Fruit fly (Drosophila melanogaster) whole organism, embryonic: ENCODE measurements around the gene barc.
A peak's percentile ranks its signal among the peaks of the same experiment; 100 is the strongest.

Source experiments
- BtbVII ChIP-seq: fragments of 200-800 bp; sonication (Bioruptor generic); optimal IDR thresholded peaks from 3 replicates; lab custom pipeline; 2017; ENCODE audit warnings: missing biosample characterization, mild to moderate bottlenecking, missing genetic modification characterization
- CG10543 ChIP-seq: fragments of 200-800 bp; sonication (Bioruptor generic); optimal IDR thresholded peaks from 3 replicates; lab custom pipeline; 2017; ENCODE audit warnings: missing biosample characterization, mild to moderate bottlenecking, missing genetic modification characterization, moderate library complexity
- CG10959 ChIP-seq: fragments of 200-800 bp; sonication (Bioruptor generic); IDR thresholded peaks from 2 replicates; pipeline ENCODE4 v1.3.6; 2022; ENCODE audit warnings: missing biosample characterization, missing genetic modification characterization
- CG12104 ChIP-seq: fragments of 200-800 bp; sonication (Bioruptor generic); optimal IDR thresholded peaks from 3 replicates; lab custom pipeline; 2016; ENCODE audit warnings: missing biosample characterization, missing genetic modification characterization
- CG13775 ChIP-seq: fragments of 200-800 bp; sonication (Bioruptor generic); optimal IDR thresholded peaks from 3 replicates; lab custom pipeline; 2017; ENCODE audit warnings: missing biosample characterization, mild to moderate bottlenecking, missing genetic modification characterization
- CG15011 ChIP-seq: fragments of 200-800 bp; sonication (Bioruptor generic); optimal IDR thresholded peaks from 3 replicates; lab custom pipeline; 2018; ENCODE audit warnings: missing biosample characterization, mild to moderate bottlenecking, missing genetic modification characterization
- CG1602 ChIP-seq: fragments of 200-800 bp; sonication (Bioruptor generic); optimal IDR thresholded peaks from 3 replicates; lab custom pipeline; 2016; ENCODE audit warnings: missing biosample characterization, missing genetic modification characterization
- CG1647 ChIP-seq: fragments of 200-800 bp; sonication (Bioruptor generic); optimal IDR thresholded peaks from 3 replicates; lab custom pipeline; 2016; ENCODE audit warnings: missing biosample characterization, missing genetic modification characterization
- CG17361 ChIP-seq: fragments of 200-800 bp; sonication (Bioruptor generic); IDR thresholded peaks from 3 replicates; pipeline ENCODE4 v1.3.6; 2022; ENCODE audit warnings: missing biosample characterization, missing genetic modification characterization
- CG17385 ChIP-seq: fragments of 200-800 bp; sonication (Bioruptor generic); optimal IDR thresholded peaks from 3 replicates; lab custom pipeline; 2018; ENCODE audit warnings: missing biosample characterization, mild to moderate bottlenecking, missing genetic modification characterization
- CG3163 ChIP-seq: fragments of 200-800 bp; sonication (Bioruptor generic); optimal IDR thresholded peaks from 3 replicates; lab custom pipeline; 2016; ENCODE audit warnings: missing biosample characterization, missing genetic modification characterization
- CG4328 ChIP-seq: fragments of 200-800 bp; sonication (Bioruptor generic); optimal IDR thresholded peaks from 3 replicates; lab custom pipeline; 2017; ENCODE audit warnings: missing biosample characterization, missing genetic modification reagents, missing genetic modification characterization
- CG9727 ChIP-seq: fragments of 200-800 bp; sonication (Bioruptor generic); optimal IDR thresholded peaks from 3 replicates; lab custom pipeline; 2017; ENCODE audit warnings: missing biosample characterization, mild to moderate bottlenecking, missing genetic modification characterization
- D19B ChIP-seq: fragments of 200-800 bp; sonication (Bioruptor generic); optimal IDR thresholded peaks from 2 replicates; lab custom pipeline; 2017; ENCODE audit warnings: missing biosample characterization, mild to moderate bottlenecking, missing genetic modification characterization
- Doc3 ChIP-seq: fragments of 200-800 bp; sonication (Bioruptor generic); IDR thresholded peaks from 3 replicates; pipeline ENCODE4 v1.3.6; 2022; ENCODE audit warnings: missing biosample characterization, missing genetic modification characterization; ENCODE audit not compliant: partially characterized antibody
- Drgx ChIP-seq: fragments of 200-800 bp; sonication (Bioruptor generic); IDR thresholded peaks from 2 replicates; pipeline ENCODE4 v1.3.6; 2022; ENCODE audit warnings: missing biosample characterization, missing genetic modification characterization
- ERR ChIP-seq: fragments of 200-800 bp; sonication (Bioruptor generic); optimal IDR thresholded peaks from 2 replicates; lab custom pipeline; 2016; ENCODE audit warnings: missing biosample characterization, missing genetic modification characterization
- Eip74EF ChIP-seq, 2 experiments: fragments of 200-800 bp in 1 of 2; fragments of >200 bp in 1 of 2; sonication (Bioruptor generic) in 1 of 2; optimal IDR thresholded peaks; 2 replicates each; lab custom pipeline; 2017 to 2019; ENCODE audit warnings: missing biosample characterization in 2 of 2, missing genetic modification characterization in 2 of 2, mild to moderate bottlenecking in 1 of 2, moderate library complexity in 1 of 2
- Hr3 ChIP-seq: fragments of 200-800 bp; sonication (Bioruptor generic); optimal IDR thresholded peaks from 3 replicates; lab custom pipeline; 2016; ENCODE audit warnings: missing biosample characterization, missing genetic modification characterization
- Hr78 ChIP-seq, 2 experiments: fragments of 200-800 bp in 1 of 2; fragments of >200 bp in 1 of 2; sonication (Bioruptor generic) in 1 of 2; optimal IDR thresholded peaks; 2 replicates each; lab custom pipeline; 2017 to 2019; ENCODE audit warnings: missing biosample characterization in 2 of 2, missing genetic modification characterization in 2 of 2, mild to moderate bottlenecking in 1 of 2, moderate library complexity in 1 of 2
- MTF-1 ChIP-seq: fragments of 200-800 bp; sonication (Bioruptor generic); optimal IDR thresholded peaks from 2 replicates; lab custom pipeline; 2018; ENCODE audit warnings: missing biosample characterization, mild to moderate bottlenecking, missing genetic modification characterization, borderline replicate concordance
- Med ChIP-seq: fragments of 200-800 bp; sonication (Bioruptor generic); peaks from one replicate; lab custom pipeline; 2016; ENCODE audit warnings: missing biosample characterization, missing genetic modification characterization, mild to moderate bottlenecking, inconsistent platforms, moderate library complexity
- Meics ChIP-seq: fragments of 200-800 bp; sonication (Bioruptor generic); optimal IDR thresholded peaks from 2 replicates; lab custom pipeline; 2017; ENCODE audit warnings: missing biosample characterization, mild to moderate bottlenecking, missing genetic modification characterization
- Myb ChIP-seq: fragments of 200-800 bp; sonication (Bioruptor generic); optimal IDR thresholded peaks from 2 replicates; lab custom pipeline; 2016; ENCODE audit warnings: missing biosample characterization, missing genetic modification characterization
- NC2β ChIP-seq: fragments of 200-800 bp; sonication (Bioruptor generic); optimal IDR thresholded peaks from 2 replicates; lab custom pipeline; 2016; ENCODE audit warnings: missing biosample characterization, missing genetic modification characterization
- NK7.1 ChIP-seq: fragments of 200-800 bp; sonication (Bioruptor generic); optimal IDR thresholded peaks from 3 replicates; lab custom pipeline; 2016; ENCODE audit warnings: missing biosample characterization, missing genetic modification characterization
- Opbp ChIP-seq: fragments of 200-800 bp; sonication (Bioruptor generic); IDR thresholded peaks from 3 replicates; pipeline ENCODE4 v1.3.6; 2022; ENCODE audit warnings: missing biosample characterization, missing genetic modification characterization; ENCODE audit not compliant: partially characterized antibody
- Stat92E ChIP-seq, 3 experiments: fragments of >200 bp in 2 of 3; fragments of 200-800 bp in 1 of 3; sonication (Bioruptor generic) in 1 of 3; optimal IDR thresholded peaks; 2 replicates each; lab custom pipeline; 2017 to 2019; ENCODE audit warnings: missing biosample characterization in 3 of 3, missing genetic modification characterization in 3 of 3, mild to moderate bottlenecking in 1 of 3, moderate library complexity in 1 of 3
- al ChIP-seq: fragments of 200-800 bp; sonication (Bioruptor generic); IDR thresholded peaks from 2 replicates; pipeline ENCODE4 v1.3.6; 2022; ENCODE audit warnings: missing biosample characterization, missing genetic modification characterization
- dati ChIP-seq: fragments of 200-800 bp; sonication (Bioruptor generic); IDR thresholded peaks from 2 replicates; pipeline ENCODE4 v1.3.6; 2022; ENCODE audit warnings: missing biosample characterization, missing genetic modification characterization
- dmrt99B ChIP-seq: fragments of 200-800 bp; sonication (Bioruptor generic); optimal IDR thresholded peaks from 2 replicates; lab custom pipeline; 2018; ENCODE audit warnings: missing biosample characterization, mild to moderate bottlenecking, missing genetic modification characterization, moderate library complexity
- exex ChIP-seq: fragments of 200-800 bp; sonication (Bioruptor generic); optimal IDR thresholded peaks from 4 replicates; lab custom pipeline; 2018; ENCODE audit warnings: missing biosample characterization, mild to moderate bottlenecking, missing genetic modification characterization, moderate library complexity
- fd96Cb ChIP-seq: fragments of 200-800 bp; sonication (Bioruptor generic); optimal IDR thresholded peaks from 2 replicates; lab custom pipeline; 2018; ENCODE audit warnings: missing biosample characterization, mild to moderate bottlenecking, missing genetic modification characterization, moderate library complexity
- gfzf ChIP-seq: fragments of 200-800 bp; sonication (Bioruptor generic); optimal IDR thresholded peaks from 2 replicates; lab custom pipeline; 2016; ENCODE audit warnings: missing biosample characterization, mild to moderate bottlenecking, missing genetic modification characterization, moderate library complexity
- gsb ChIP-seq: fragments of 200-800 bp; sonication (Bioruptor generic); IDR thresholded peaks from 2 replicates; pipeline ENCODE4 v1.3.6; 2022; ENCODE audit warnings: missing biosample characterization, missing genetic modification characterization
- hth ChIP-seq: fragments of >200 bp; optimal IDR thresholded peaks from 2 replicates; lab custom pipeline; 2017; ENCODE audit warnings: inconsistent platforms
- ken ChIP-seq: fragments of 200-800 bp; sonication (Bioruptor generic); IDR thresholded peaks from 3 replicates; pipeline ENCODE4 v1.3.6; 2022; ENCODE audit warnings: missing biosample characterization, missing genetic modification characterization
- lab ChIP-seq: fragments of 200-800 bp; sonication (Bioruptor generic); optimal IDR thresholded peaks from 3 replicates; lab custom pipeline; 2017; ENCODE audit warnings: missing biosample characterization, missing genetic modification characterization, mild to moderate bottlenecking, moderate library complexity, missing genetic modification reagents
- lilli ChIP-seq: fragments of 200-800 bp; sonication (Bioruptor generic); optimal IDR thresholded peaks from 3 replicates; lab custom pipeline; 2016; ENCODE audit warnings: missing biosample characterization, missing genetic modification characterization
- mam ChIP-seq: fragments of 200-800 bp; sonication (Bioruptor generic); optimal IDR thresholded peaks from 3 replicates; lab custom pipeline; 2016; ENCODE audit warnings: missing biosample characterization, missing genetic modification characterization
- otp ChIP-seq: fragments of 200-800 bp; sonication (Bioruptor generic); IDR thresholded peaks from 3 replicates; pipeline ENCODE4, ENCODE4 v1.3.6; 2022; ENCODE audit warnings: missing biosample characterization, missing genetic modification characterization
- pb ChIP-seq: fragments of 200-800 bp; sonication (Bioruptor generic); optimal IDR thresholded peaks from 3 replicates; lab custom pipeline; 2016; ENCODE audit warnings: missing biosample characterization, missing genetic modification characterization
- pum ChIP-seq: fragments of 200-800 bp; sonication (Bioruptor generic); optimal IDR thresholded peaks from 2 replicates; lab custom pipeline; 2016; ENCODE audit warnings: missing biosample characterization, missing genetic modification characterization
- repo ChIP-seq: fragments of 200-800 bp; sonication (Bioruptor generic); optimal IDR thresholded peaks from 2 replicates; lab custom pipeline; 2016; ENCODE audit warnings: missing biosample characterization, missing genetic modification characterization
- row ChIP-seq: fragments of 200-800 bp; sonication (Bioruptor generic); IDR thresholded peaks from 3 replicates; pipeline ENCODE4 v1.3.6; 2022; ENCODE audit warnings: missing biosample characterization, missing genetic modification characterization
- sc ChIP-seq, 3 experiments: fragments of >200 bp in 2 of 3; fragments of 200-800 bp in 1 of 3; sonication (Bioruptor generic) in 1 of 3; optimal IDR thresholded peaks; 2 replicates in 2 of 3; 3 replicates in 1 of 3; lab custom pipeline; 2017; ENCODE audit warnings: mild to moderate bottlenecking in 1 of 3, missing biosample characterization in 1 of 3, missing genetic modification characterization in 1 of 3, missing genetic modification reagents in 1 of 3
- schlank ChIP-seq: fragments of 200-800 bp; sonication (Bioruptor generic); optimal IDR thresholded peaks from 2 replicates; lab custom pipeline; 2018; ENCODE audit warnings: missing biosample characterization, mild to moderate bottlenecking, missing genetic modification characterization
- sima ChIP-seq: fragments of 200-800 bp; sonication (Bioruptor generic); optimal IDR thresholded peaks from 2 replicates; lab custom pipeline; 2016; ENCODE audit warnings: missing biosample characterization, missing genetic modification characterization
- sqz ChIP-seq: fragments of 200-800 bp; sonication (Bioruptor generic); optimal IDR thresholded peaks from 3 replicates; lab custom pipeline; 2018; ENCODE audit warnings: missing biosample characterization, mild to moderate bottlenecking, missing genetic modification characterization
- sr ChIP-seq: fragments of 200-800 bp; sonication (Bioruptor generic); IDR thresholded peaks from 3 replicates; pipeline ENCODE4 v1.3.6; 2022; ENCODE audit warnings: missing biosample characterization, missing genetic modification characterization
- tio ChIP-seq: fragments of 200-800 bp; sonication (Bioruptor generic); optimal IDR thresholded peaks from 2 replicates; lab custom pipeline; 2017; ENCODE audit warnings: missing biosample characterization, missing genetic modification characterization, inconsistent platforms

The barc gene

dm6 chr3L:21416921-21417447 is 15.9 kb downstream of the barc start (continued):
- TF ChIP-seq Hr3 (no peak), exex (tag; lab: Kevin White, UChicago) (no peak), mam (peak; percentile 11), Meics (GFP tag; lab: Kevin White, UChicago) (peak; percentile 6), otp (GFP tag; lab: Robert Waterston, UW) (no peak), BtbVII (GFP tag; lab: Kevin White, UChicago) (no peak), CG15011 (GFP tag; lab: Kevin White, UChicago) (no peak), Myb (GFP tag; lab: Kevin White, UChicago) (no peak), CG17385 (GFP tag; lab: Kevin White, UChicago) (no peak), dati (no peak), Doc3 (GFP tag; lab: Robert Waterston, UW) (no peak), fd96Cb (tag; lab: Kevin White, UChicago) (no peak), NK7.1 (GFP tag; lab: Kevin White, UChicago) (no peak), lilli (GFP tag; lab: Kevin White, UChicago) (peak; percentile 33), hth (no peak), row (GFP tag; lab: Robert Waterston, UW) (peak; percentile 27; the same call in 1 of the 3 replicates), sima (GFP tag; lab: Kevin White, UChicago) (no peak), ken (GFP tag; lab: Robert Waterston, UW) (no peak), gfzf (GFP tag; lab: Kevin White, UChicago) (no peak), pum (GFP tag; lab: Kevin White, UChicago) (no peak), CG10543 (GFP tag; lab: Kevin White, UChicago) (peak; percentile 21), pb (GFP tag; lab: Kevin White, UChicago) (no peak), gsb (GFP tag; lab: Robert Waterston, UW) (0 out of 2 replicates have a peak, but pooled peaks have one; percentile 9), CG1647 (GFP tag; lab: Kevin White, UChicago) (no peak), Hr78 (GFP tag; optimal IDR thresholded peaks at IDR 0.05; lab: Kevin White, UChicago) (no peak), NC2β (no peak), CG10959 (no peak), Med (peak; percentile 79), Drgx (no peak), tio (GFP tag; lab: Kevin White, UChicago) (no peak), CG13775 (GFP tag; lab: Kevin White, UChicago) (no peak), sqz (GFP tag; lab: Kevin White, UChicago) (peak; percentile 10), schlank (tag; lab: Kevin White, UChicago) (no peak), Eip74EF (GFP tag; optimal IDR thresholded peaks at IDR 0.05; lab: Kevin White, UChicago) (no peak), CG9727 (GFP tag; lab: Kevin White, UChicago) (no peak)

DNA sequence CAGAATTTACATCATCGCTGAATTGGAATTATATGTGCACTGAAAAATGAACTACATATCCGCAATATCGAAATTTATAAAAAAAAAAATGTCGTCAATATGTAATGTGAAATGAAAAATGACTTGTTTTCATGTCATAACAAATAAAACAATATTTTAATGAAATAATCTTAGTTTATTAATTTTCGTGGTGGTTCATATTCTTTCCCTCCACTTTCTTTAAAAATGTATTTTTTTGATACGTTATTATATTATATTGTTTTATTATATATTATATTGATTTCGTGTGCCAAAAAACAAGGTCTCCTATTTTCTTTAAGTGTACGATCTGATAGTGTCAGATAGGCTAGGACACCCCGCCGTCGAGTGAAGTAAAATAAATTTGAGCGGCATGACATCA is 18.6 kb downstream of the barc start:
- TF ChIP-seq dmrt99B (tag; lab: Kevin White, UChicago) (peak; percentile 8), al (GFP tag; lab: Robert Waterston, UW) (peak; percentile 31; the same call in 1 of the 2 replicates), CG1602 (GFP tag; lab: Kevin White, UChicago) (no peak), D19B (GFP tag; lab: Kevin White, UChicago) (no peak), CG4328 (GFP tag; lab: Kevin White, UChicago) (no peak), sr (GFP tag; lab: Robert Waterston, UW) (no peak), repo (GFP tag; lab: Kevin White, UChicago) (no peak), CG12104 (no peak), Stat92E (GFP tag; optimal IDR thresholded peaks at IDR 0.05; lab: Kevin White, UChicago) (no peak), CG10543 (GFP tag; lab: Kevin White, UChicago) (no peak), sc (optimal IDR thresholded peaks at IDR 0.05; lab: Kevin White, UChicago) (no peak), sc (GFP tag; optimal IDR thresholded peaks at IDR 0.05; lab: Kevin White, UChicago) (no peak), Opbp (GFP tag; lab: Robert Waterston, UW) (no peak), lab (GFP tag; lab: Kevin White, UChicago) (no peak), CG17361 (GFP tag; lab: Robert Waterston, UW) (0 out of 3 replicates have a peak, but pooled peaks have one; percentile 23), ERR (GFP tag; lab: Kevin White, UChicago) (no peak), row (GFP tag; lab: Robert Waterston, UW) (no peak), CG3163 (no peak), MTF-1 (GFP tag; lab: Kevin White, UChicago) (no peak)
